Comparison of ENCODE assay signal across 2 worm cellular contexts in the genomic region with DNA sequence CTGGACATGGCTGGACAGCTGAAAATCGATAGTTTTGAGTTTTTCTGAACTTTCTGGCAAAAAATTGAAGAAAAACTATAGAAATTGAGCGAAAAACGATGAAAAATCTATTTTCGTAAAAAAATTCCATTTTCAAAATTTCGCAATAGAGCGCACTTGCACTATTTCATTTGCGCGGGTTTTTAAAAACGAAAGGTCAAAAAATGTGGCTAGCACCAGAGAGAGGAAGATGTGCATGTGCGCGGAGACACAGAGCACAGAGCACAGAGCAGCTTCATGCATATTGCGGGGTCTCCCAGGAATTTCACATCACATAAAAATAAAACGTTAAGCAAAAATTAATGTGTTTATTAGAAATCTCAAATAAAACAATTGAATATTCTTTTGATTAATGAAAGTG.
TF ChIP-seq lines count a peak whose summit lies in the region.

A gene (minus strand): TSS at position 18 of the 400 bp plus-strand sequence.

TF ChIP-seq in whole organism, L2 larva, 48 proteins besides CTCF, POLR2A, EP300 and RAD21 (continued from another document):
- TF ChIP-seq fos-1 (tag; optimal IDR thresholded peaks at IDR 0.05; lab: Kevin White, UChicago) = peak; percentile 8
- TF ChIP-seq nhr-25 (tag; optimal IDR thresholded peaks at IDR 0.05; lab: Kevin White, UChicago) = peak; percentile 32
- TF ChIP-seq lsy-2 (tag; optimal IDR thresholded peaks at IDR 0.05; lab: Kevin White, UChicago) = peak; percentile 72 to 83
- TF ChIP-seq nhr-6 (tag; optimal IDR thresholded peaks at IDR 0.05; lab: Kevin White, UChicago) = peak; percentile 35
- TF ChIP-seq R02D3.7 (tag; optimal IDR thresholded peaks at IDR 0.05; lab: Kevin White, UChicago) = peak; percentile 25
- peak; percentile 93 for TF ChIP-seq unc-55 (GFP tag; optimal IDR thresholded peaks at IDR 0.05; lab: Kevin White, UChicago)
TF ChIP-seq in whole organism, L2 larva: peak in this region for 19.

TF ChIP-seq in whole organism, L4 larva, 104 proteins besides CTCF, POLR2A, EP300 and RAD21 (continued from another document):
- TF ChIP-seq daf-12 (tag; optimal IDR thresholded peaks at IDR 0.05; lab: Kevin White, UChicago) (no peak), spr-3 (GFP tag; optimal IDR thresholded peaks at IDR 0.05; lab: Kevin White, UChicago) (no peak), zfp-2 (tag; optimal IDR thresholded peaks at IDR 0.05; lab: Kevin White, UChicago) (no peak), nhr-48 (tag; optimal IDR thresholded peaks at IDR 0.05; lab: Kevin White, UChicago) (no peak), T20F7.1 (GFP tag; optimal IDR thresholded peaks at IDR 0.05; lab: Kevin White, UChicago) (no peak), zfp-3 (GFP tag; conservative IDR thresholded peaks at IDR 0.05; lab: Robert Waterston, UW) (no peak), tra-1 (GFP tag; IDR thresholded peaks at IDR 0.05; lab: Robert Waterston, UW) (no peak), madf-5 (GFP tag; IDR thresholded peaks at IDR 0.05; lab: Robert Waterston, UW) (no peak), mdt-29 (GFP tag; IDR thresholded peaks at IDR 0.05; lab: Robert Waterston, UW) (0 out of 2 replicates have a peak, but pooled peaks have one; percentile 21), mdl-1 (tag; optimal IDR thresholded peaks at IDR 0.05; lab: Kevin White, UChicago) (peak in 1 of 2 experiments; percentile 52), rbr-2 (tag; optimal IDR thresholded peaks at IDR 0.05; lab: Kevin White, UChicago) (peak; percentile 48), hif-1 (tag; optimal IDR thresholded peaks at IDR 0.05; lab: Kevin White, UChicago) (peak in 1 of 2 experiments; percentile 6), dmd-9 (GFP tag; IDR thresholded peaks at IDR 0.05; lab: Robert Waterston, UW) (no peak), zip-2 (tag; optimal IDR thresholded peaks at IDR 0.05; lab: Kevin White, UChicago) (no peak), hmg-1.1 (GFP tag; IDR thresholded peaks at IDR 0.05; lab: Robert Waterston, UW) (peak; percentile 64), set-16 (GFP tag; IDR thresholded peaks at IDR 0.05; lab: Robert Waterston, UW) (0 out of 2 replicates have a peak, but pooled peaks have one; percentile 3), fkh-10 (GFP tag; optimal IDR thresholded peaks at IDR 0.05; lab: Kevin White, UChicago) (peak; percentile 62), F10B5.3 (tag; optimal IDR thresholded peaks at IDR 0.05; lab: Kevin White, UChicago) (no peak), lin-29 (GFP tag; IDR thresholded peaks at IDR 0.05; lab: Robert Waterston, UW) (no peak)
TF ChIP-seq in whole organism, L4 larva: peak in this region for 18.
